Fruit fly (Drosophila melanogaster) whole organism, embryonic: ENCODE data around the gene Agpat4.

Experiments used
- Asciz ChIP-seq: fragments of 200-800 bp; sonication (Bioruptor generic); optimal IDR thresholded peaks from 2 replicates; lab custom pipeline; 2017; ENCODE audit warnings: missing biosample characterization, mild to moderate bottlenecking, missing genetic modification characterization, missing genetic modification reagents
- Awh ChIP-seq: fragments of 200-800 bp; sonication (Bioruptor generic); IDR thresholded peaks from 2 replicates; pipeline ENCODE4, ENCODE4 v1.3.6; 2022; ENCODE audit warnings: missing biosample characterization, missing genetic modification characterization
- Blimp-1 ChIP-seq: fragments of 200-800 bp; sonication (Bioruptor generic); optimal IDR thresholded peaks from 3 replicates; lab custom pipeline; 2018; ENCODE audit warnings: missing biosample characterization, missing genetic modification characterization, mild to moderate bottlenecking, moderate library complexity, missing genetic modification reagents
- CG10462 ChIP-seq: fragments of 200-800 bp; sonication (Bioruptor generic); optimal IDR thresholded peaks from 2 replicates; lab custom pipeline; 2016; ENCODE audit warnings: missing biosample characterization, missing genetic modification characterization
- CG11085 ChIP-seq: fragments of 200-800 bp; sonication (Bioruptor generic); IDR thresholded peaks from 2 replicates; pipeline ENCODE4 v1.3.6; 2022; ENCODE audit warnings: missing biosample characterization, missing genetic modification characterization
- CG11398 ChIP-seq: fragments of 200-800 bp; sonication (Bioruptor generic); optimal IDR thresholded peaks from 2 replicates; lab custom pipeline; 2016; ENCODE audit warnings: missing biosample characterization, missing genetic modification characterization
- CG12071 ChIP-seq: fragments of 200-800 bp; sonication (Bioruptor generic); optimal IDR thresholded peaks from 3 replicates; lab custom pipeline; 2018; ENCODE audit warnings: missing biosample characterization, mild to moderate bottlenecking, missing genetic modification characterization
- CG12236 ChIP-seq: fragments of 200-800 bp; sonication (Bioruptor generic); optimal IDR thresholded peaks from 2 replicates; lab custom pipeline; 2016; ENCODE audit warnings: missing biosample characterization, missing genetic modification characterization
- CG13123 ChIP-seq: fragments of 200-800 bp; sonication (Bioruptor generic); optimal IDR thresholded peaks from 2 replicates; lab custom pipeline; 2016; ENCODE audit warnings: missing biosample characterization, missing genetic modification characterization
- CG13424 ChIP-seq: fragments of 200-800 bp; sonication (Bioruptor generic); optimal IDR thresholded peaks from 2 replicates; lab custom pipeline; 2019; ENCODE audit warnings: missing biosample characterization, mild to moderate bottlenecking, missing genetic modification characterization, moderate library complexity
- CG14667 ChIP-seq: fragments of 200-800 bp; sonication (Bioruptor generic); IDR thresholded peaks from 2 replicates; pipeline ENCODE4 v1.3.6; 2022; ENCODE audit warnings: missing biosample characterization, missing genetic modification characterization
- CG14965 ChIP-seq: fragments of 200-800 bp; sonication (Bioruptor generic); optimal IDR thresholded peaks from 2 replicates; lab custom pipeline; 2016; ENCODE audit warnings: missing biosample characterization, missing genetic modification characterization, borderline replicate concordance
- CG15269 ChIP-seq: fragments of 200-800 bp; sonication (Bioruptor generic); optimal IDR thresholded peaks from 2 replicates; lab custom pipeline; 2018; ENCODE audit warnings: missing biosample characterization, mild to moderate bottlenecking, missing genetic modification characterization, moderate library complexity
- CG1647 ChIP-seq: fragments of 200-800 bp; sonication (Bioruptor generic); optimal IDR thresholded peaks from 3 replicates; lab custom pipeline; 2016; ENCODE audit warnings: missing biosample characterization, missing genetic modification characterization
- CG1792 ChIP-seq: fragments of 200-800 bp; sonication (Bioruptor generic); optimal IDR thresholded peaks from 2 replicates; lab custom pipeline; 2016; ENCODE audit warnings: missing biosample characterization, missing genetic modification characterization
- CG18011 ChIP-seq: fragments of 200-800 bp; sonication (Bioruptor generic); optimal IDR thresholded peaks from 2 replicates; lab custom pipeline; 2017; ENCODE audit warnings: missing biosample characterization, missing genetic modification characterization, mild to moderate bottlenecking, moderate library complexity, missing genotype
- CG2116 ChIP-seq: fragments of 200-800 bp; sonication (Bioruptor generic); optimal IDR thresholded peaks from 3 replicates; lab custom pipeline; 2018; ENCODE audit warnings: missing biosample characterization, mild to moderate bottlenecking, missing genetic modification characterization
- CG3065 ChIP-seq: fragments of 200-800 bp; sonication (Bioruptor generic); optimal IDR thresholded peaks from 2 replicates; lab custom pipeline; 2016; ENCODE audit warnings: missing biosample characterization, missing genetic modification characterization
- CG31224 ChIP-seq: fragments of 200-800 bp; sonication (Bioruptor generic); IDR thresholded peaks from 2 replicates; pipeline ENCODE4 v1.3.6; 2022; ENCODE audit warnings: missing biosample characterization, missing genetic modification characterization
- CG32532 ChIP-seq: fragments of 200-800 bp; sonication (Bioruptor generic); IDR thresholded peaks from 2 replicates; pipeline ENCODE4 v1.3.6; 2022; ENCODE audit warnings: missing biosample characterization, missing genetic modification characterization
- CG32767 ChIP-seq: fragments of 200-800 bp; sonication (Bioruptor generic); IDR thresholded peaks from 2 replicates; pipeline ENCODE4 v1.3.6; 2022; ENCODE audit warnings: missing biosample characterization, missing genetic modification characterization
- CG4707 ChIP-seq: fragments of 200-800 bp; sonication (Bioruptor generic); optimal IDR thresholded peaks from 2 replicates; lab custom pipeline; 2018; ENCODE audit warnings: missing biosample characterization, mild to moderate bottlenecking, missing genetic modification characterization, moderate library complexity
- CG5180 ChIP-seq: fragments of 200-800 bp; sonication (Bioruptor generic); optimal IDR thresholded peaks from 3 replicates; lab custom pipeline; 2017; ENCODE audit warnings: missing biosample characterization, missing genetic modification characterization, mild to moderate bottlenecking, moderate library complexity, missing genetic modification reagents
- CG9727 ChIP-seq: fragments of 200-800 bp; sonication (Bioruptor generic); optimal IDR thresholded peaks from 3 replicates; lab custom pipeline; 2017; ENCODE audit warnings: missing biosample characterization, mild to moderate bottlenecking, missing genetic modification characterization
- Camta ChIP-seq: fragments of 200-800 bp; sonication (Bioruptor generic); optimal IDR thresholded peaks from 2 replicates; lab custom pipeline; 2016; ENCODE audit warnings: missing biosample characterization, missing genetic modification characterization
- D19B ChIP-seq: fragments of 200-800 bp; sonication (Bioruptor generic); optimal IDR thresholded peaks from 2 replicates; lab custom pipeline; 2017; ENCODE audit warnings: missing biosample characterization, mild to moderate bottlenecking, missing genetic modification characterization
- Dbx ChIP-seq: fragments of 200-800 bp; sonication (Bioruptor generic); IDR thresholded peaks from 3 replicates; pipeline ENCODE4 v1.3.6; 2022; ENCODE audit warnings: missing biosample characterization, missing genetic modification characterization
- E2f2 ChIP-seq: fragments of 200-800 bp; sonication (Bioruptor generic); IDR thresholded peaks from 2 replicates; pipeline ENCODE4 v1.3.6; 2022; ENCODE audit warnings: missing biosample characterization, missing genetic modification characterization
- Hsf ChIP-seq: fragments of 200-800 bp; sonication (Bioruptor generic); optimal IDR thresholded peaks from 3 replicates; lab custom pipeline; 2016; ENCODE audit warnings: missing biosample characterization, missing genetic modification characterization
- Jarid2 ChIP-seq: fragments of 200-800 bp; sonication (Bioruptor generic); optimal IDR thresholded peaks from 3 replicates; lab custom pipeline; 2017; ENCODE audit warnings: mild to moderate bottlenecking, missing biosample characterization, missing genetic modification reagents, missing genetic modification characterization
- Mes4 ChIP-seq: fragments of 200-800 bp; sonication (Bioruptor generic); optimal IDR thresholded peaks from 2 replicates; lab custom pipeline; 2016; ENCODE audit warnings: missing biosample characterization, missing genetic modification characterization
- Nf-YA ChIP-seq: fragments of 200-800 bp; sonication (Bioruptor generic); IDR thresholded peaks from 2 replicates; pipeline ENCODE4 v1.3.6; 2022; ENCODE audit warnings: missing biosample characterization, missing genetic modification characterization
- Nf-YC ChIP-seq: fragments of 200-800 bp; optimal IDR thresholded peaks from 3 replicates; lab custom pipeline; 2019; ENCODE audit warnings: missing biosample characterization, mild to moderate bottlenecking, missing genetic modification characterization, moderate library complexity
- TFAM ChIP-seq: fragments of 200-800 bp; sonication (Bioruptor generic); optimal IDR thresholded peaks from 2 replicates; lab custom pipeline; 2017; ENCODE audit warnings: missing biosample characterization, missing genetic modification characterization, inconsistent platforms
- Taf1 ChIP-seq: fragments of 200-800 bp; sonication (Bioruptor generic); IDR thresholded peaks from 2 replicates; pipeline ENCODE4 v1.3.6; 2022; ENCODE audit warnings: missing biosample characterization, missing genetic modification characterization
- YL-1 ChIP-seq: fragments of 200-800 bp; sonication (Bioruptor generic); optimal IDR thresholded peaks from 3 replicates; lab custom pipeline; 2017; ENCODE audit warnings: missing biosample characterization, mild to moderate bottlenecking, missing genetic modification characterization
- az2 ChIP-seq: fragments of 200-800 bp; sonication (Bioruptor generic); optimal IDR thresholded peaks from 3 replicates; lab custom pipeline; 2016; ENCODE audit warnings: missing biosample characterization, missing genetic modification characterization
- bbx ChIP-seq: fragments of 200-800 bp; sonication (Bioruptor generic); IDR thresholded peaks from 2 replicates; pipeline ENCODE4 v1.3.6; 2022; ENCODE audit warnings: missing biosample characterization, missing genetic modification characterization; ENCODE audit not compliant: partially characterized antibody
- disco-r ChIP-seq: fragments of 200-800 bp; sonication (Bioruptor generic); optimal IDR thresholded peaks from 2 replicates; lab custom pipeline; 2016; ENCODE audit warnings: missing biosample characterization, missing genetic modification characterization
- fd3F ChIP-seq: fragments of 200-800 bp; sonication (Bioruptor generic); optimal IDR thresholded peaks from 2 replicates; lab custom pipeline; 2018; ENCODE audit warnings: missing biosample characterization, mild to moderate bottlenecking, missing genetic modification characterization, moderate library complexity
- gfzf ChIP-seq: fragments of 200-800 bp; sonication (Bioruptor generic); optimal IDR thresholded peaks from 2 replicates; lab custom pipeline; 2016; ENCODE audit warnings: missing biosample characterization, mild to moderate bottlenecking, missing genetic modification characterization, moderate library complexity
- gro ChIP-seq: fragments of 200-800 bp; sonication (Bioruptor generic); optimal IDR thresholded peaks from 2 replicates; lab custom pipeline; 2016; ENCODE audit warnings: missing biosample characterization, missing genetic modification characterization
- her ChIP-seq: fragments of 200-800 bp; sonication (Bioruptor generic); optimal IDR thresholded peaks from 2 replicates; lab custom pipeline; 2016; ENCODE audit warnings: missing biosample characterization, missing genetic modification characterization
- maf-S ChIP-seq: fragments of 200-800 bp; sonication (Bioruptor generic); optimal IDR thresholded peaks from 2 replicates; lab custom pipeline; 2016; ENCODE audit warnings: missing biosample characterization, missing genetic modification characterization
- nom ChIP-seq: fragments of 200-800 bp; sonication (Bioruptor generic); optimal IDR thresholded peaks from 2 replicates; lab custom pipeline; 2017; ENCODE audit warnings: missing biosample characterization, missing genetic modification characterization, mild to moderate bottlenecking, moderate library complexity, missing genetic modification reagents
- rib ChIP-seq: fragments of 200-800 bp; sonication (Bioruptor generic); IDR thresholded peaks from 2 replicates; pipeline ENCODE4 v1.3.6; 2022; ENCODE audit warnings: missing biosample characterization, missing genetic modification characterization
- sens ChIP-seq: fragments of 200-800 bp; sonication (Bioruptor generic); peaks from one replicate; lab custom pipeline; 2016; ENCODE audit warnings: missing biosample characterization, missing genetic modification characterization
- shn ChIP-seq: fragments of 200-800 bp; sonication (Bioruptor generic); optimal IDR thresholded peaks from 3 replicates; lab custom pipeline; 2016; ENCODE audit warnings: missing biosample characterization, missing genetic modification characterization
- so ChIP-seq: fragments of 200-800 bp; sonication (Bioruptor generic); IDR thresholded peaks from 3 replicates; pipeline ENCODE4 v1.3.6; 2022; ENCODE audit warnings: missing biosample characterization, missing genetic modification characterization
- zen ChIP-seq: fragments of 200-800 bp; sonication (Bioruptor generic); optimal IDR thresholded peaks from 3 replicates; lab custom pipeline; 2018; ENCODE audit warnings: missing biosample characterization, mild to moderate bottlenecking, missing genetic modification characterization, moderate library complexity
- zf30C ChIP-seq: fragments of 200-800 bp; sonication (Bioruptor generic); optimal IDR thresholded peaks from 3 replicates; lab custom pipeline; 2018; ENCODE audit warnings: missing biosample characterization, mild to moderate bottlenecking, missing genetic modification characterization
- zfh1 ChIP-seq: fragments of 200-800 bp; sonication (Bioruptor generic); IDR thresholded peaks from 3 replicates; pipeline ENCODE4 v1.3.6; 2022; ENCODE audit warnings: missing biosample characterization, missing genetic modification characterization

The Agpat4 gene

dm6 chr3L:16411566-16411965 lies 30.2 kb upstream of the Agpat4 start, which contains the start of gene fax (continued):
- no peak for TF ChIP-seq Mes4 (GFP tag; lab: Kevin White, UChicago)
- TF ChIP-seq zf30C (GFP tag; lab: Kevin White, UChicago): peak; percentile 67
- TF ChIP-seq CG15269: peak; percentile 18
- no peak for TF ChIP-seq Nf-YA
- TF ChIP-seq CG12236: no peak
- peak; percentile 56 for TF ChIP-seq her (GFP tag; lab: Kevin White, UChicago)
- peak; percentile 44 for TF ChIP-seq gro (GFP tag; lab: Kevin White, UChicago)
- TF ChIP-seq CG2116 (GFP tag; lab: Kevin White, UChicago): peak; percentile 28
- no peak for TF ChIP-seq CG10462 (GFP tag; lab: Kevin White, UChicago)
- no peak for TF ChIP-seq CG5180 (GFP tag; lab: Kevin White, UChicago)
- TF ChIP-seq rib (GFP tag; lab: Robert Waterston, UW): no peak
- no peak for TF ChIP-seq maf-S (GFP tag; lab: Kevin White, UChicago)
- TF ChIP-seq nom (GFP tag; lab: Kevin White, UChicago): peak; percentile 88
- TF ChIP-seq Hsf (GFP tag; lab: Kevin White, UChicago): no peak
- peak; percentile 58 for TF ChIP-seq Nf-YC (tag; lab: Kevin White, UChicago)
- peak; percentile 29; the same call in 1 of the 2 replicates for TF ChIP-seq CG32532 (GFP tag; lab: Robert Waterston, UW)
- TF ChIP-seq bbx (GFP tag; lab: Robert Waterston, UW): peak; percentile 55
- peak; percentile 44; the same call in 1 of the 2 replicates for TF ChIP-seq CG32767
- TF ChIP-seq CG13123 (GFP tag; lab: Kevin White, UChicago): no peak
- peak; percentile 94 for TF ChIP-seq gfzf (GFP tag; lab: Kevin White, UChicago)
- peak; percentile 40 for TF ChIP-seq CG4707 (GFP tag; lab: Kevin White, UChicago)
- TF ChIP-seq Taf1 (GFP tag; lab: Robert Waterston, UW): no peak
- no peak for TF ChIP-seq Jarid2
- TF ChIP-seq CG14965 (GFP tag; lab: Kevin White, UChicago): no peak
- TF ChIP-seq sens (GFP tag; lab: Kevin White, UChicago): peak; percentile 91
- TF ChIP-seq CG1792 (GFP tag; lab: Kevin White, UChicago): no peak
- TF ChIP-seq YL-1 (GFP tag; lab: Kevin White, UChicago): peak; percentile 28
- no peak for TF ChIP-seq Awh (GFP tag; lab: Robert Waterston, UW)
- no peak for TF ChIP-seq disco-r
- TF ChIP-seq Blimp-1: peak; percentile 33
- no peak for TF ChIP-seq CG1647 (GFP tag; lab: Kevin White, UChicago)
- TF ChIP-seq CG31224: no peak
- no peak for TF ChIP-seq CG11398 (GFP tag; lab: Kevin White, UChicago)
- TF ChIP-seq CG12071: peak; percentile 26
- TF ChIP-seq CG13424 (tag; lab: Kevin White, UChicago): no peak
- TF ChIP-seq shn (GFP tag; lab: Kevin White, UChicago): no peak
- peak; percentile 36 for TF ChIP-seq zen
- TF ChIP-seq E2f2 (GFP tag; lab: Robert Waterston, UW): peak; percentile 79
- no peak for TF ChIP-seq CG14667 (GFP tag; lab: Robert Waterston, UW)
- no peak for TF ChIP-seq TFAM (GFP tag; lab: Kevin White, UChicago)
- no peak for TF ChIP-seq CG18011 (GFP tag; lab: Kevin White, UChicago)
- peak; percentile 17 for TF ChIP-seq Asciz (GFP tag; lab: Kevin White, UChicago)
- no peak for TF ChIP-seq CG3065 (GFP tag; lab: Kevin White, UChicago)
- no peak for TF ChIP-seq fd3F (GFP tag; lab: Kevin White, UChicago)
- TF ChIP-seq az2 (GFP tag; lab: Kevin White, UChicago): no peak
- TF ChIP-seq Dbx (GFP tag; lab: Robert Waterston, UW): peak; percentile 33; the same call in 1 of the 3 replicates
- peak; percentile 13; the same call in 1 of the 3 replicates for TF ChIP-seq zfh1 (GFP tag; lab: Robert Waterston, UW)
- no peak for TF ChIP-seq D19B (GFP tag; lab: Kevin White, UChicago)
- TF ChIP-seq so: peak; percentile 57; the same call in 1 of the 3 replicates
- peak; percentile 15 for TF ChIP-seq CG9727 (GFP tag; lab: Kevin White, UChicago)
- TF ChIP-seq CG11085 (GFP tag; lab: Robert Waterston, UW): no peak
- no peak for TF ChIP-seq Camta (GFP tag; lab: Kevin White, UChicago)
